Worm (Caenorhabditis elegans) whole organism, mixed stage, embryonic: ENCODE results near the gene col-165.

Experiments used
- blmp-1 ChIP-seq: fragments of 150-350 bp; optimal IDR thresholded peaks from 2 replicates; lab custom pipeline; 2014; ENCODE audit warnings: missing biosample characterization, missing genetic modification characterization
- elt-3 ChIP-seq: fragments of 150-350 bp; optimal IDR thresholded peaks from 2 replicates; lab custom pipeline; 2014; ENCODE audit warnings: missing biosample characterization, missing genetic modification characterization
- nhr-12 ChIP-seq: fragments of 150-350 bp; optimal IDR thresholded peaks from 2 replicates; lab custom pipeline; 2014; ENCODE audit warnings: missing biosample characterization, missing genetic modification characterization
- nhr-76 ChIP-seq: sonication (generic microtip); optimal IDR thresholded peaks from 2 replicates; lab custom pipeline; 2017; ENCODE audit warnings: missing biosample characterization, missing genetic modification characterization
- unc-62 ChIP-seq: fragments of 150-350 bp; optimal IDR thresholded peaks from 2 replicates; lab custom pipeline; 2014; ENCODE audit warnings: missing biosample characterization, missing genetic modification reagents, missing genetic modification characterization

DNA sequence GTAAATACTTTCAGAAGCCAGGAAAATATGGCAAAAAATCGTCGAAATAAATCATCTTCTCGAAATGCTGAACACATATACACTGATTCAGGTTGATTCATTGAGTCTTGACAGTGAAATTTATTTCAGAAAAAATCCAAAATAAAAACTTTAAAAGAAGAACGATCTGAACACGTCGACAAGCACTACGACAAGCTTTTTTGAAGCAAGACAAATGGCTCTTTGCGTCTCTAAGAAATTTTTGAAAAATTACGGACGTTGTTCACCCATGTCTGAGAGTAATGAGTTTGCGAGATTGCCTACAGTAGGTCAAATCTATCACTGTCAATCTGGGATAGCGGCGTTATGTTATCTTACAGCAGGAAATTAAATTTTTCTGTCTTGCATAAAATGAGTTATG lies 23.4 kb downstream of the col-165 start, which contains the start of gene R160.2:
- TF ChIP-seq nhr-12 (tag; lab: Kevin White, UChicago) (no peak), blmp-1 (tag; lab: Kevin White, UChicago) (no peak), elt-3 (tag; lab: Kevin White, UChicago) (no peak), nhr-76 (tag; lab: Kevin White, UChicago) (no peak), unc-62 (no peak)
